Worm (Caenorhabditis elegans): ENCODE results near the gene T24C4.2.

Gene T24C4.2

DNA sequence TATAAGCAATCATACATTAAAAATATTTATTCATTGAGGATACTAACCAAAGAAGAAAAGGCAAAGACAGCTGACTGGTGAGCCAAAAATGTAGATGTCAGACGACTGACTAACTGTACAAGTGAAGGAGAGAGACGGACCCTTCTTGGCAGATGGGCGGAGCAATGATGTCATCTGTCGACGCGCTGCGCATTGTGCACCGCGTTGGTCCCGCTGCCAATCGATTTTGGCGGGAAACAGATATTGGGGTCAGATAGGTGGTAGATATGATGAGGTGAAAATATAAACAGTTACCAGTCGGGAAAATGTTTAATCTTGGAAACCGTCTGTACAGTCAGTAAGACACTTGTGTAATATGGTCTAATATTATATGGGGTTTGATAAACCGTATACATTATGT lies at the start of gene T24C4.2:
Gene T24C4.2 (minus strand): TSS at position 101 of the 400 bp plus-strand sequence.
- TF ChIP-seq him-1 (tag; optimal IDR thresholded peaks at IDR 0.05): no peak
- no peak for TF ChIP-seq W03F9.2 (tag; optimal IDR thresholded peaks at IDR 0.05)
- TF ChIP-seq dao-5 (tag; optimal IDR thresholded peaks at IDR 0.05): no peak

DNA sequence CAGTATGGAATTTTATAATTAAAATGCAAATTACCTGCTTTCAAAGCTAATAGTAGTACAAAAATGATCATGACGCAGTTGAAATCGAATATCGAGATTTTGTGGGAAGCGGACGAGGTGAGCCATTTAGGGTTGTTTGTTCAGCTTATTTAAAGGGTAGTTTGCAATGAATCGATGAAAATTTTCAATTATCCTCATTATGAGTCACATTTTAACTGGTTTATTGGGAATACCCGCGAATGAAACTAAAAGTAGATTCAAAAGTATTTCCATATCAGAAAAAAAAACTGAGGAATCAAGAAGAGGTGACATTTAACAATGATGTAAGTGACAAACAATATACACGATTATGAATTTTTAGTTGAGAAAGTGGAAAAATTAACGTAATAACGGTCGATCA lies 49.6 kb upstream of the T24C4.2 start, which contains the start of gene F23H11.7:
Gene F23H11.7 (minus strand): TSS at position 101 of the 400 bp plus-strand sequence.
- TF ChIP-seq W03F9.2 (tag; optimal IDR thresholded peaks at IDR 0.05) (no peak), dao-5 (tag; optimal IDR thresholded peaks at IDR 0.05) (no peak), him-1 (tag; optimal IDR thresholded peaks at IDR 0.05) (no peak)

DNA sequence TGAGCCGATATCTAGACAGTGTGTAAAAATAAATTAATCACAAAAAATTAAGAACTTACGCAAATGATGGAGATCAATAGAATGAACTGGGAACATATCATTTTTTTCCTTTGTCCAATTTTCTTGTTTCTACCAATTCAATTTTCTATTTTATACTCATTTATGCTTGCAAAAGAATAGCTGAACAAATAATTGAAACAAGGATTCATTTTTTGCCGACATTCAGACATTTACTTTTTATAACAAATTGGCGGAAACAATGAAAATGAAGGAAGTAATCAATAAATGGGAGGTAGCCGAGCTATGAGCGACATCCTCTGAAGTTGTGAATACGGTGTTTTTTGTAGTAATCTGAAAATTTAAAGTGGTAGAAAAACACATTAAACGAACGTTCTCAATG lies 47.1 kb upstream of the T24C4.2 start, which contains the start of gene idpp-13:
Gene idpp-13 (minus strand): TSS at position 101 of the 400 bp plus-strand sequence.
- TF ChIP-seq him-1 (tag; optimal IDR thresholded peaks at IDR 0.05): no peak
- no peak for TF ChIP-seq dao-5 (tag; optimal IDR thresholded peaks at IDR 0.05)

DNA sequence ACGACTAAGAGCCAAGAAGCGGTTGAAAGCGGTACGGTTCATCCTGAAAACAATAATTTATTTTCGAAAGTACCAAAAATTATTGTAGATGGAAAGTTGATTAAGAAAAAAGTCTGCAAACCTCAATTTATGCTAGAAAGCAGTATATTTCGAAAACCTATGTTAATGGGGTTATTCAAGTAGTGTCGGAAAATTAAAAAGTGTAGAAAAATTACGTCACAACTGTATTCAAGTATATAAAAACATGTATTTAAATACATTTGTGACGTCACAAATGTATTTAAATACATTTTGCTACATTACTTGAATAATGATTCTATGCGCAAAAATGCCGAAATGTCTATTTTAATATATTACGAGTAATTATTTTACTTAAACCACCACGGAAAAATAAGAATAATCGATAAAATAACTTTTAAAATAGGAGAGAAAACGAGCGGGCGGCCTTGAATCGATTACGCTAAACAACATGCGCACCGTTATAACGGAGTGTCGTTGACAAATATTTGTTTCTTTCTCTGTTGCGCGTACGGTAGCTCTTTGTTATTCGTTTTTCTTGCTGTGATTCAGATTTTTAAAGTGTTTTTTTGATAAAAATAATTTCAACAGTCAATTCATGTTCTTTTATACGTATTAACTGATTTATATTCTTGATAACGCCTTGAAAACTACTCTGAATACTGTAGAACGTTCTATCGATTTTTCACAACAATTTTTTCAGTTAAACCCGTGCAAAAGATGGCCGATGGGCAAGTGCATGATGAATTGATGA lies 41.0 kb upstream of the T24C4.2 start, which contains the start of the genes F23H11.5 and bra-2:
Gene F23H11.5 (minus strand): TSS at position 51 of the 772 bp plus-strand sequence.
Gene bra-2 (plus strand): TSS at position 722 of the 772 bp plus-strand sequence.
- TF ChIP-seq W03F9.2 (tag; optimal IDR thresholded peaks at IDR 0.05): no peak
- no peak for TF ChIP-seq dao-5 (tag; optimal IDR thresholded peaks at IDR 0.05)
- TF ChIP-seq him-1 (tag; optimal IDR thresholded peaks at IDR 0.05): no peak

DNA sequence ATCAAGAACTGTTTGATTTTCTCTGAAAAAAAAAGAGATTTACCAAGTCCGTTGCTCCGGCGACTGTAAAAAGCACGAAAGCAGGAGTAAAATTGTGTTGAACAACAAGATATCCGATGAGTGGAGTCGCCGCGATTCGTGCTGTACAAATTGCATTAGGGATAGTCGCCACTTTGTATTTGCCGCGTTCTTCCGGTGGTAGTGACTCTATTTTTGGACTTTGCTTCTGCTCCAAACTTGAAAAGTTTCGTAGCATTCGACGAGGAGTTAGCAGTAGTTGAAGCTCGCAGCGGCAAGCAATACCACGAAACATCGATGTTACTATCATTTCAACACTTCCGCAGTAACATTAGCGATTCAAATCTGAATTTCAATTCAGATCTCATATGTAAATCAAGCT lies 39.8 kb upstream of the T24C4.2 start, which contains the start of gene crls-1:
Gene crls-1 (minus strand): TSS at position 363 of the 400 bp plus-strand sequence.
- TF ChIP-seq dao-5 (tag; optimal IDR thresholded peaks at IDR 0.05): no peak
- TF ChIP-seq W03F9.2 (tag; optimal IDR thresholded peaks at IDR 0.05): no peak
- TF ChIP-seq him-1 (tag; optimal IDR thresholded peaks at IDR 0.05): no peak

DNA sequence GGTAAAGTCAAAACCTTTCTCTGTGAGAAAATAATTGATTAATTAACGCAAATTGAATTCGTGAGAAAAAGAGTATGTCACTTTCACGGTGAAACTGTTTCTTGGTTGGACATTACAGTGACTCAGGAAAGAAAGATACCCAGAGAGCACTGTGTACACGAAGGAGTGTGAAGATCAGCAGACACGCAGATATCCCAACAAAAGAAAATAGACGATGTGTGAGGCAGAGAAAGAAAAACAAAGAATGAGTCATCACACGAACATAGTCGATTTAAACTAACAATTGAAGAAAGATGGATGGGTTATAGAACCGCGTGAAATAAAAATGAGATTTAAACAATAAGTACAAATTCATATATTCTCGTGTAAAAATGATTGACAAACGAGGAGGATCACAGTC lies 38.2 kb upstream of the T24C4.2 start:
- no peak for TF ChIP-seq dao-5 (tag; optimal IDR thresholded peaks at IDR 0.05)
- TF ChIP-seq him-1 (tag; optimal IDR thresholded peaks at IDR 0.05): no peak
- TF ChIP-seq W03F9.2 (tag; optimal IDR thresholded peaks at IDR 0.05): no peak

DNA sequence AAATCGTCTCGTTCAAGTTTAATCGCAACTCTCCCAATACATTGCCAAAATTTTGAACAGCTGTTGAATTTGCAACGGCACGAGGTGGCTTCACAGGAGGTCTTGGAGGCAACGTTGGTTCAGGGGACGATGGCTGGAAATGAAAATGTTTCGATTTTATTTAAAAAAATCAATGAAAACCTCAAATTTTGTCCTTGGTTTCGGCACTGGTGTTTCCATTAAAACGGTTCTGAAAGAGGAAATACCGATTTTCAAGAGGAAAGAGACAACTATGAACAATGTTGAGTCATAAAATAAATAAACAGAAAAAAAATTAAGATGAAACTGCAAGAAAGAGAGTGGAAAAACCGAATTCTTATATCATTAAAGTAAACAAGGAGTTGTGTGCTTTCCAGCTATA lies 37.5 kb upstream of the T24C4.2 start, which contains the start of gene F23H11.4:
Gene F23H11.4 (minus strand): TSS at position 229 of the 400 bp plus-strand sequence.
- TF ChIP-seq him-1 (tag; optimal IDR thresholded peaks at IDR 0.05): no peak
- TF ChIP-seq W03F9.2 (tag; optimal IDR thresholded peaks at IDR 0.05): no peak
- TF ChIP-seq dao-5 (tag; optimal IDR thresholded peaks at IDR 0.05): no peak

DNA sequence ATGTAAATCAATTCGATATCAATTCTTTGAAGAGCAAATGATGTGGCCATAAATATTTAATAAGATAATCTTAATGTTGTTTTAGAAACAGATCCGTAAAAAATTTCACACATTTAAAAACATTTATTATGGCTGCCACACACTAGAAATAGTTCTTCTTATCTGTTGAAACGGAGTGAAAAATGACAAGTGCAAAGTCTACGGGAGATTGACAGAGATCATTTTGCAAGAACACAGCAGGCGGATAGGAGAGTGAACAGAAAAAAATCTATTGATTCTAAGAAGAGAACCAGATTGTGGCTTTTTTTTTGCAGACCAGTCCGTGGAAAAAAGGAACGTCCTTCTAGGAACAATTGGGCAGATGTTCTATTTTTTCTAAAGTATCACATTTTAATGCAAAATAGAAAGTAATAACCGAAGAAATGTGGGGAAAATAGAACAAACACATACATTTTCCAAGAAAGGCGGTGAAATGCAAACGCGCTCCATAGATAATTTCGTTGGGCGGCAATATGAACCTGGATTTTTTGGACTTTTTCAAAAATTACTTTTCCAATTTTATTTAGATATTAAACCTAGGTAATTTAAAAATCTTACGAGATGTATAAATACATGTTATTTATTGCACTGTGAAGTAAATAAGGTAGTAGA lies 32.0 kb upstream of the T24C4.2 start:
- no peak for TF ChIP-seq dao-5 (tag; optimal IDR thresholded peaks at IDR 0.05)
- TF ChIP-seq him-1 (tag; optimal IDR thresholded peaks at IDR 0.05): no peak
- TF ChIP-seq W03F9.2 (tag; optimal IDR thresholded peaks at IDR 0.05): no peak

DNA sequence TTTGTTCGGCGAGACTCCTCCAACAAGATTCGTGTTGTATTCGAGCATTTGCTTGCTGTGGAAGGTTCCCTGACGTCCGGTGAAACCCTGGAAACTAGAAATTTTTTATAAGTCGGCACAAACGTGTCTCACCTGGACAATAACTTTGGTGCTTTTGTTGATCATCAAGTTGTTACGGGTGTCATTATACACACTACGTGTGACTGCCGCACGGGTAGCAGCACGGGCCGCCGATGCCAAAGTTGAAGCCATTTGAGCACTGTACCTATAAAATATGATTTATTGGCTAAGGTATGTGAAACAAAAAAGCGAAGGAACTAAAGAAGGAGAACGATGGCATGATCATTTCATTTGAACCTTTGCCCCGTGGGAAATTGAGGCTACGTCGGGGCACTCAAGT lies 31.4 kb upstream of the T24C4.2 start, which contains the start of gene sucl-2:
Gene sucl-2 (minus strand): TSS at position 265 of the 400 bp plus-strand sequence.
- TF ChIP-seq W03F9.2 (tag; optimal IDR thresholded peaks at IDR 0.05) (no peak), dao-5 (tag; optimal IDR thresholded peaks at IDR 0.05) (no peak), him-1 (tag; optimal IDR thresholded peaks at IDR 0.05) (no peak)

DNA sequence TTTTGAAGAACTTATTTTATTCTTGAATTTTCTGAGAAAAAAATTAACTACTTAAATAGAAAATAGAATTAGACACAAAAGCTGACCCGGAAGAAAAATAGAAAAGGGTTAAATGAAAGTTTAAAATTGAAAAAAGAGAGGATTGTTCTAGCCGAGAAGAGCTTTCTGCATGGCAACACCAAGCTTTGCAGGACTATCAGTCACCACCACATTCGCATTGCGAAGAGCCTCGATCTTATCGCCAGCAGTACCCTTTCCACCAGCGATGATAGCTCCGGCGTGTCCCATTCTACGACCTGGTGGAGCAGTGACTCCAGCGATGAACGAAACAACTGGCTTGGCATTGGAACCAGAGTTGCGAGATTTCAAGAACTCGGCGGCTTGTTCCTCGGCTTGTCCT lies 30.4 kb upstream of the T24C4.2 start:
- TF ChIP-seq him-1 (tag; optimal IDR thresholded peaks at IDR 0.05): no peak

DNA sequence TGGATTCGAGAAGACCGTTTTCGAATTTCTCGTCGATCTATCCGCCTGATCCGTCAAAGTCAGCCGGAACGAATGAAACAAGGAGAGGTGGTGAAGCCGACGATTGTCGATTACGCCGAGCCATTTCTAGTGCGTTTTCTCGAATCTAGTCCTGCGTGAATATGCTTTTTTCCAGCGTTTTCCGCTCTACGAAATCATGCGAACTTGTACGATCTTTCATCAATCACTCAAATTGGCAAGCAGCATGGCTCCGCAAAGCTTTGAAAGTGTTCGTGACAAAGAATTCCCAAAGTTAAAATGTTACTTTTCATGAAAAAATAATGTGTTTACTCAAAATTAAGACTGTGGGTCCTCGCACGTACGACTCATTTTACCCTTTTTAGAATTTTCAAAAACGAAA lies 27.1 kb upstream of the T24C4.2 start:
- no peak for TF ChIP-seq W03F9.2 (tag; optimal IDR thresholded peaks at IDR 0.05)
- no peak for TF ChIP-seq him-1 (tag; optimal IDR thresholded peaks at IDR 0.05)

DNA sequence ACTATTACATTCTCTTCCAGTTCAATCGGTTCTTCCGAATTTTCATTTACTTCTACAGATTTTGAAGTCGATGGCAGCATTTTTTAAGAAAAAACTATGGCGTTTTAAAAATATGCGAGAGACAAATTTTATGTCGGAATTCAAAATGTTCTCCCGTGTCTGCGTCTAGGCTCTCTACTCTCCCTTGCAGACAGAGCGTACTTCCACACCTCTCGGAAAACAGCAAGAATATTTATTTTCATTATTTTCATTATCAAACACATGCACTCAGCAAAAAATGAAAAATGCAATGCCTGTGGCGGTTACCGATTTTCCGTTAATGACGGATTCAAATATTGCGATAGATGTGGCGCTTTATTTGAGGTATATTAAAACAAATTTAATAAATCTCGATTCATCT lies 25.8 kb upstream of the T24C4.2 start, which contains the start of the genes ztf-18 and F23H11.2:
Gene ztf-18 (minus strand): TSS at position 188 of the 400 bp plus-strand sequence.
Gene F23H11.2 (plus strand): TSS at position 223 of the 400 bp plus-strand sequence.
- no peak for TF ChIP-seq him-1 (tag; optimal IDR thresholded peaks at IDR 0.05)
- no peak for TF ChIP-seq dao-5 (tag; optimal IDR thresholded peaks at IDR 0.05)
- TF ChIP-seq W03F9.2 (tag; optimal IDR thresholded peaks at IDR 0.05): no peak

DNA sequence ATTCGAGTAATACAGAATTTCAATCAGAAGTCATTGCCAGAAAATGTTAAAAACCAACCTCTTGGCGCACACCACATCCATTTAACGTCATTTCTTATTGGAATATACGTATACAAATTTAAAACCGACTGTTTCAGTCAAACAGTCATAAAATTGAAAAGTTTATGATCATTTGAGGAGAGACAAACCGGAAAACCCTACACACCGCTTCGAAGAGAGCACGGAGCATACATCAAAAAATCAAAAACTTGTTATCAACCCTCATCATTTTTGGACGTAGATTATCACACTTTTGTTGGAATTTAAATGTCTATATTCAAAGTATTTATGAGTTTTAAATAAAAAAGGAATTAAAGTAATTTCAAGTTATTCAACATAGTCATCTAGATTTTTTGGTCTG lies 21.2 kb upstream of the T24C4.2 start, which contains the start of gene T24C4.10:
Gene T24C4.10 (minus strand): TSS at position 230 of the 400 bp plus-strand sequence.
- no peak for TF ChIP-seq W03F9.2 (tag; optimal IDR thresholded peaks at IDR 0.05)
- TF ChIP-seq dao-5 (tag; optimal IDR thresholded peaks at IDR 0.05): no peak
- TF ChIP-seq him-1 (tag; optimal IDR thresholded peaks at IDR 0.05): no peak

All from whole organism, L4/young adult.